Worm (Caenorhabditis elegans): ENCODE measurements around the gene F40G9.18.

- no peak for TF ChIP-seq lin-39 (tag; optimal IDR thresholded peaks at IDR 0.05)
- no peak for TF ChIP-seq lin-13 (GFP tag; optimal IDR thresholded peaks at IDR 0.05)
- TF ChIP-seq Y105C5A.15 (GFP tag; IDR thresholded peaks at IDR 0.05), result no peak
- TF ChIP-seq php-3 (GFP tag; IDR thresholded peaks at IDR 0.05), result no peak
- TF ChIP-seq pha-4 (GFP tag; IDR thresholded peaks at IDR 0.05), result no peak
- TF ChIP-seq pha-4 (tag; optimal IDR thresholded peaks at IDR 0.05), result no peak
- no peak for TF ChIP-seq fkh-10 (GFP tag; optimal IDR thresholded peaks at IDR 0.05)
- no peak for TF ChIP-seq skn-1 (tag; optimal IDR thresholded peaks at IDR 0.05)
- TF ChIP-seq nhr-76 (tag; optimal IDR thresholded peaks at IDR 0.05), result no peak
- TF ChIP-seq pqm-1 (tag; optimal IDR thresholded peaks at IDR 0.05), result no peak
- TF ChIP-seq hif-1 (tag; optimal IDR thresholded peaks at IDR 0.05), result no peak
- no peak for TF ChIP-seq unc-39 (tag; optimal IDR thresholded peaks at IDR 0.05)
- TF ChIP-seq dpl-1 (GFP tag; optimal IDR thresholded peaks at IDR 0.05), result no peak
These were observed 12.7 kb upstream of the F40G9.18 start, which contains the start of gene F40G9.15 for ce11 chrIII:182080-182479.
